Fruit fly (Drosophila melanogaster) whole organism, embryonic: ENCODE measurements around the gene CG14965.

ENCODE experiments used
- ATbp ChIP-seq: fragments of 200-800 bp; sonication (Bioruptor generic); optimal IDR thresholded peaks from 2 replicates; lab custom pipeline; 2017; ENCODE audit warnings: missing biosample characterization, mild to moderate bottlenecking, missing genetic modification characterization, missing genetic modification reagents
- Bdp1 ChIP-seq: fragments of 200-800 bp; sonication (Bioruptor generic); optimal IDR thresholded peaks from 3 replicates; lab custom pipeline; 2016; ENCODE audit warnings: missing biosample characterization, missing genetic modification characterization
- CG10274 ChIP-seq: fragments of 200-800 bp; sonication (Bioruptor generic); optimal IDR thresholded peaks from 3 replicates; lab custom pipeline; 2017; ENCODE audit warnings: missing biosample characterization, mild to moderate bottlenecking, missing genetic modification characterization
- CG10321 ChIP-seq: fragments of 200-800 bp; sonication (Bioruptor generic); IDR thresholded peaks from 2 replicates; pipeline ENCODE4 v1.3.6; 2022; ENCODE audit warnings: missing biosample characterization, missing genetic modification characterization
- CG11247 ChIP-seq: fragments of 200-800 bp; sonication (Bioruptor generic); IDR thresholded peaks from 2 replicates; pipeline ENCODE4 v1.3.6; 2022; ENCODE audit warnings: missing biosample characterization, missing genetic modification characterization
- CG12236 ChIP-seq: fragments of 200-800 bp; sonication (Bioruptor generic); optimal IDR thresholded peaks from 2 replicates; lab custom pipeline; 2016; ENCODE audit warnings: missing biosample characterization, missing genetic modification characterization
- CG13287 ChIP-seq: fragments of 200-800 bp; sonication (Bioruptor generic); IDR thresholded peaks from 2 replicates; pipeline ENCODE4 v1.3.6; 2022; ENCODE audit warnings: missing biosample characterization, missing genetic modification characterization; ENCODE audit not compliant: partially characterized antibody
- CG14860 ChIP-seq: fragments of 200-800 bp; sonication (Bioruptor generic); IDR thresholded peaks from 3 replicates; pipeline ENCODE4 v1.3.6; 2022; ENCODE audit warnings: missing biosample characterization, missing genetic modification characterization; ENCODE audit not compliant: partially characterized antibody
- CG15514 ChIP-seq: fragments of 200-800 bp; sonication (Bioruptor generic); optimal IDR thresholded peaks from 3 replicates; lab custom pipeline; 2017; ENCODE audit warnings: missing biosample characterization, missing genetic modification characterization, mild to moderate bottlenecking, moderate library complexity, missing genetic modification reagents
- CG16863 ChIP-seq: fragments of 200-800 bp; sonication (Bioruptor generic); optimal IDR thresholded peaks from 3 replicates; lab custom pipeline; 2016; ENCODE audit warnings: missing biosample characterization, missing genetic modification characterization
- CG17385 ChIP-seq: fragments of 200-800 bp; sonication (Bioruptor generic); optimal IDR thresholded peaks from 3 replicates; lab custom pipeline; 2018; ENCODE audit warnings: missing biosample characterization, mild to moderate bottlenecking, missing genetic modification characterization
- CG18011 ChIP-seq: fragments of 200-800 bp; sonication (Bioruptor generic); optimal IDR thresholded peaks from 2 replicates; lab custom pipeline; 2017; ENCODE audit warnings: missing biosample characterization, missing genetic modification characterization, mild to moderate bottlenecking, moderate library complexity, missing genotype
- CG1832 ChIP-seq: fragments of 200-800 bp; sonication (Bioruptor generic); optimal IDR thresholded peaks from 2 replicates; lab custom pipeline; 2017; ENCODE audit warnings: missing biosample characterization, mild to moderate bottlenecking, missing genetic modification characterization, inconsistent platforms
- CG18599 ChIP-seq: fragments of 200-800 bp; sonication (Bioruptor generic); optimal IDR thresholded peaks from 3 replicates; lab custom pipeline; 2017; ENCODE audit warnings: missing biosample characterization, missing genetic modification characterization, mild to moderate bottlenecking, moderate library complexity, missing genetic modification reagents
- CG3281 ChIP-seq: fragments of 200-800 bp; sonication (Bioruptor generic); optimal IDR thresholded peaks from 3 replicates; lab custom pipeline; 2017; ENCODE audit warnings: missing biosample characterization, mild to moderate bottlenecking, missing genetic modification characterization
- CG33557 ChIP-seq: fragments of 200-800 bp; sonication (Bioruptor generic); optimal IDR thresholded peaks from 2 replicates; lab custom pipeline; 2019; ENCODE audit warnings: missing biosample characterization, mild to moderate bottlenecking, missing genetic modification characterization, moderate library complexity
- CG3995 ChIP-seq: fragments of 200-800 bp; sonication (Bioruptor generic); optimal IDR thresholded peaks from 3 replicates; lab custom pipeline; 2016; ENCODE audit warnings: missing biosample characterization, missing genetic modification characterization
- CG4617 ChIP-seq: fragments of 200-800 bp; sonication (Bioruptor generic); optimal IDR thresholded peaks from 3 replicates; lab custom pipeline; 2016; ENCODE audit warnings: missing biosample characterization, missing genetic modification characterization, borderline replicate concordance
- CG7987 ChIP-seq: fragments of 200-800 bp; sonication (Bioruptor generic); optimal IDR thresholded peaks from 2 replicates; lab custom pipeline; 2018; ENCODE audit warnings: missing biosample characterization, mild to moderate bottlenecking, missing genetic modification characterization, moderate library complexity
- CHES-1-like ChIP-seq: fragments of 200-800 bp; sonication (Bioruptor generic); optimal IDR thresholded peaks from 2 replicates; lab custom pipeline; 2016; ENCODE audit warnings: missing biosample characterization, missing genetic modification characterization
- CoRest ChIP-seq: fragments of 200-800 bp; sonication (Bioruptor generic); optimal IDR thresholded peaks from 3 replicates; lab custom pipeline; 2018; ENCODE audit warnings: missing biosample characterization, mild to moderate bottlenecking, missing genetic modification characterization, moderate library complexity
- D19A ChIP-seq: fragments of 200-800 bp; optimal IDR thresholded peaks from 3 replicates; lab custom pipeline; 2019; ENCODE audit warnings: missing biosample characterization, mild to moderate bottlenecking, missing genetic modification characterization, moderate library complexity
- Dfd ChIP-seq, 2 experiments: fragments of >200 bp; optimal IDR thresholded peaks; 2 replicates each; lab custom pipeline; 2017; ENCODE audit warnings: missing biosample characterization in 2 of 2, missing genetic modification characterization in 2 of 2
- Drgx ChIP-seq: fragments of 200-800 bp; sonication (Bioruptor generic); IDR thresholded peaks from 2 replicates; pipeline ENCODE4 v1.3.6; 2022; ENCODE audit warnings: missing biosample characterization, missing genetic modification characterization
- E2f2 ChIP-seq: fragments of 200-800 bp; sonication (Bioruptor generic); IDR thresholded peaks from 2 replicates; pipeline ENCODE4 v1.3.6; 2022; ENCODE audit warnings: missing biosample characterization, missing genetic modification characterization
- GATAe ChIP-seq: fragments of 200-800 bp; sonication (Bioruptor generic); conservative IDR thresholded peaks from 2 replicates; pipeline ENCODE4 v1.3.6; 2022; ENCODE audit warnings: missing biosample characterization, missing genetic modification characterization
- Meics ChIP-seq: fragments of 200-800 bp; sonication (Bioruptor generic); optimal IDR thresholded peaks from 2 replicates; lab custom pipeline; 2017; ENCODE audit warnings: missing biosample characterization, mild to moderate bottlenecking, missing genetic modification characterization
- NC2α ChIP-seq: fragments of 200-800 bp; sonication (Bioruptor generic); optimal IDR thresholded peaks from 2 replicates; lab custom pipeline; 2016; ENCODE audit warnings: missing biosample characterization, missing genetic modification characterization
- NK7.1 ChIP-seq: fragments of 200-800 bp; sonication (Bioruptor generic); optimal IDR thresholded peaks from 3 replicates; lab custom pipeline; 2016; ENCODE audit warnings: missing biosample characterization, missing genetic modification characterization
- Nf-YB ChIP-seq: fragments of 200-800 bp; sonication (Bioruptor generic); optimal IDR thresholded peaks from 3 replicates; lab custom pipeline; 2019; ENCODE audit warnings: missing biosample characterization, mild to moderate bottlenecking, missing genetic modification characterization, moderate library complexity
- Oaz ChIP-seq: fragments of 200-800 bp; sonication (Bioruptor generic); IDR thresholded peaks from 2 replicates; pipeline ENCODE4 v1.3.6; 2022; ENCODE audit warnings: missing biosample characterization, missing genetic modification characterization
- Rfx ChIP-seq: fragments of 200-800 bp; sonication (Bioruptor generic); IDR thresholded peaks from 2 replicates; pipeline ENCODE4 v1.3.6; 2022; ENCODE audit warnings: missing biosample characterization, missing genetic modification characterization
- Side ChIP-seq: fragments of 200-800 bp; sonication (Bioruptor generic); optimal IDR thresholded peaks from 2 replicates; lab custom pipeline; 2016; ENCODE audit warnings: missing biosample characterization, missing genetic modification characterization
- Xrp1 ChIP-seq: fragments of 200-800 bp; sonication (Bioruptor generic); IDR thresholded peaks from 2 replicates; pipeline ENCODE4 v1.3.6; 2022; ENCODE audit warnings: missing biosample characterization, missing genetic modification characterization
- cas ChIP-seq: fragments of 200-800 bp; sonication (Bioruptor generic); IDR thresholded peaks from 2 replicates; pipeline ENCODE4 v1.3.6; 2022; ENCODE audit warnings: missing biosample characterization, missing genetic modification characterization
- fru ChIP-seq: fragments of >200 bp; optimal IDR thresholded peaks from 2 replicates; lab custom pipeline; 2017
- fu2 ChIP-seq: fragments of 200-800 bp; sonication (Bioruptor generic); optimal IDR thresholded peaks from 2 replicates; lab custom pipeline; 2016; ENCODE audit warnings: missing biosample characterization, missing genetic modification characterization
- h ChIP-seq: fragments of >200 bp; optimal IDR thresholded peaks from 2 replicates; lab custom pipeline; 2017
- hth ChIP-seq: fragments of >200 bp; optimal IDR thresholded peaks from 2 replicates; lab custom pipeline; 2017; ENCODE audit warnings: inconsistent platforms
- pfk ChIP-seq: fragments of 200-800 bp; sonication (Bioruptor generic); optimal IDR thresholded peaks from 2 replicates; lab custom pipeline; 2018; ENCODE audit warnings: missing biosample characterization, mild to moderate bottlenecking, missing genetic modification characterization, moderate library complexity
- phol ChIP-seq: fragments of 200-800 bp; sonication (Bioruptor generic); optimal IDR thresholded peaks from 3 replicates; lab custom pipeline; 2018; ENCODE audit warnings: missing biosample characterization, mild to moderate bottlenecking, missing genetic modification characterization, moderate library complexity
- prd ChIP-seq, 3 experiments: fragments of >200 bp in 2 of 3; fragments of 200-800 bp in 1 of 3; sonication (Bioruptor generic) in 1 of 3; optimal IDR thresholded peaks in 2 of 3; IDR thresholded peaks in 1 of 3; 2 replicates in 2 of 3; 3 replicates in 1 of 3; pipeline versions ENCODE4 v1.3.6 to Lab custom; 2017 to 2022; ENCODE audit warnings: missing biosample characterization in 1 of 3, missing genetic modification characterization in 1 of 3
- shn ChIP-seq: fragments of 200-800 bp; sonication (Bioruptor generic); optimal IDR thresholded peaks from 3 replicates; lab custom pipeline; 2016; ENCODE audit warnings: missing biosample characterization, missing genetic modification characterization
- slbo ChIP-seq: fragments of 200-800 bp; sonication (Bioruptor generic); IDR thresholded peaks from 2 replicates; pipeline ENCODE4 v1.3.6; 2022; ENCODE audit warnings: missing biosample characterization, missing genetic modification characterization
- sna ChIP-seq: fragments of 200-800 bp; sonication (Bioruptor generic); IDR thresholded peaks from 2 replicates; pipeline ENCODE4 v1.3.6; 2022; ENCODE audit warnings: missing biosample characterization, missing genetic modification characterization; ENCODE audit not compliant: partially characterized antibody
- tna ChIP-seq: fragments of 200-800 bp; sonication (Bioruptor generic); IDR thresholded peaks from 2 replicates; pipeline ENCODE4 v1.3.6; 2022; ENCODE audit warnings: missing biosample characterization, missing genetic modification characterization; ENCODE audit not compliant: partially characterized antibody
- vfl ChIP-seq: fragments of 200-800 bp; sonication (Bioruptor generic); optimal IDR thresholded peaks from 2 replicates; lab custom pipeline; 2016; ENCODE audit warnings: missing biosample characterization, missing genetic modification characterization
- wdn ChIP-seq: fragments of 200-800 bp; sonication (Bioruptor generic); IDR thresholded peaks from 2 replicates; pipeline ENCODE4 v1.3.6; 2022; ENCODE audit warnings: missing biosample characterization, missing genetic modification characterization
- zen ChIP-seq: fragments of 200-800 bp; sonication (Bioruptor generic); optimal IDR thresholded peaks from 3 replicates; lab custom pipeline; 2018; ENCODE audit warnings: missing biosample characterization, mild to moderate bottlenecking, missing genetic modification characterization, moderate library complexity
- zfh2 ChIP-seq: fragments of 200-800 bp; sonication (Bioruptor generic); optimal IDR thresholded peaks from 2 replicates; lab custom pipeline; 2016; ENCODE audit warnings: missing biosample characterization, missing genetic modification characterization

CG14965 gene

DNA sequence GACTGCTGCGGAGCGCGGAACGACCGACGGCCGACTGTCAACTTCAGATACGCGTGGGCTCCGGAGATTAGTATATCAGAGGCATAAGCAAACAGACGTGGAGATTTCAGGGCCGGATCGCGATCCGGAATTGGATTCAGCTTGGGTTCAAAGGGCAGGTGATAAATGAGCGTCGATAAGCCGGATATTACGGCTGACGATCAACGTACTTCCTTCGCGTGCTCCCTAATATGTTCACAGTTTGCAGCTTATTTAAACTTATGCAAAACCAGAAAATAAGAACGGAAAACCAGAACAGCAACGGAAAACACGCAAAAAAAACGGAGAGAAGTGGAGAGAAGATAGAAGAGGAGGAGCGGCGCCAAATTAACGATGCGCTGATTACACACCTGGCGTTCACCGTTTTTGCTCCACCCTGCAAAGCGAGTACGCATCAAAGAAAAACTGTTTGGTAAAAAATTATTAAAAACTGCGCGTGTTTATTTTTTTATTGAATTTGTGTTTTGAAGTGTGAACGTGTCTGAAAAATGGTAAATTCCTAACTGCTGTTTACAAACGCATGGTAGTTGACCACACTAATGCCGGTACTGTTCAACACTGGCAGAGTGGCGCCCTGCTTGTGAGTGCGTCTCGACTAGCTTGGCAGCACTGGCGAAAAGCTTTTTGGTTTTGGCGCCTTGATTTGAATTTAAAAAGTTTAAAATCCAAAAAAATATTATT is 46.9 kb upstream of the CG14965 start, which contains the start of gene CG17746 (continued):
- TF ChIP-seq sna (GFP tag; lab: Robert Waterston, UW) = no peak; the same call in 1 of the 2 replicates
- peak; percentile 32 for TF ChIP-seq fu2 (GFP tag; lab: Kevin White, UChicago)
- TF ChIP-seq Oaz (GFP tag; lab: Robert Waterston, UW) = no peak
- peak; percentile 1 for TF ChIP-seq CG3995 (GFP tag; lab: Kevin White, UChicago)
- no peak for TF ChIP-seq CG33557
- TF ChIP-seq CG4617 (GFP tag; lab: Kevin White, UChicago) = peak; percentile 91
- no peak for TF ChIP-seq GATAe (GFP tag; lab: Robert Waterston, UW)
- peak; percentile 20 for TF ChIP-seq shn (GFP tag; lab: Kevin White, UChicago)
- TF ChIP-seq CG12236 (GFP tag; lab: Kevin White, UChicago) = no peak
- TF ChIP-seq CG16863 (GFP tag; lab: Kevin White, UChicago) = no peak
- TF ChIP-seq CG13287 (GFP tag; lab: Robert Waterston, UW) = peak; percentile 72
- peak; percentile 55 for TF ChIP-seq phol (tag; lab: Kevin White, UChicago)
- TF ChIP-seq CG10321 (GFP tag; lab: Robert Waterston, UW) = no peak
- TF ChIP-seq ATbp = no peak
- TF ChIP-seq E2f2 = peak; percentile 99
- peak; percentile 8 for TF ChIP-seq CG3281 (GFP tag; lab: Kevin White, UChicago)
- TF ChIP-seq h = no peak
- TF ChIP-seq zen (tag; lab: Kevin White, UChicago) = peak; percentile 21
- no peak for TF ChIP-seq CG1832 (GFP tag; lab: Kevin White, UChicago)
- TF ChIP-seq Xrp1 (GFP tag; lab: Robert Waterston, UW) = peak; percentile 31; the same call in 1 of the 2 replicates
- TF ChIP-seq CG17385 = no peak
- TF ChIP-seq hth (lab: Kevin White, UChicago) = no peak
- peak; percentile 56 for TF ChIP-seq Bdp1 (GFP tag; lab: Kevin White, UChicago)
- TF ChIP-seq CG18011 (GFP tag; lab: Kevin White, UChicago) = no peak
- TF ChIP-seq Dfd (GFP tag; optimal IDR thresholded peaks at IDR 0.05; lab: Kevin White, UChicago) = no peak
- no peak for TF ChIP-seq D19A
- TF ChIP-seq Nf-YB (GFP tag; lab: Kevin White, UChicago) = no peak
- peak; percentile 54 for TF ChIP-seq zfh2 (GFP tag; lab: Kevin White, UChicago)
- TF ChIP-seq pfk (GFP tag; lab: Kevin White, UChicago) = no peak
- TF ChIP-seq CG18599 (GFP tag; lab: Kevin White, UChicago) = no peak
- TF ChIP-seq CHES-1-like (GFP tag; lab: Kevin White, UChicago) = peak; percentile 79
- TF ChIP-seq Meics (GFP tag; lab: Kevin White, UChicago) = no peak
- peak; percentile 59 for TF ChIP-seq vfl
- peak; percentile 58 for TF ChIP-seq CG7987 (GFP tag; lab: Kevin White, UChicago)
- TF ChIP-seq Drgx = no peak
- no peak for TF ChIP-seq prd (optimal IDR thresholded peaks at IDR 0.05; lab: Kevin White, UChicago)
- TF ChIP-seq prd (GFP tag; IDR thresholded peaks at IDR 0.05; lab: Robert Waterston, UW) = no peak
- TF ChIP-seq cas (GFP tag; lab: Robert Waterston, UW) = peak; percentile 33; the same call in 1 of the 2 replicates
- TF ChIP-seq CoRest (tag; lab: Kevin White, UChicago) = peak; percentile 60
- peak; percentile 76 for TF ChIP-seq slbo (GFP tag; lab: Robert Waterston, UW)
- no peak for TF ChIP-seq tna (GFP tag; lab: Robert Waterston, UW)
- peak; percentile 86 for TF ChIP-seq CG15514 (GFP tag; lab: Kevin White, UChicago)
- TF ChIP-seq CG14860 (GFP tag; lab: Robert Waterston, UW) = peak; percentile 41; the same call in 1 of the 3 replicates
- TF ChIP-seq CG11247 (GFP tag; lab: Robert Waterston, UW) = no peak
- no peak for TF ChIP-seq CG10274 (GFP tag; lab: Kevin White, UChicago)
- no peak for TF ChIP-seq fru (lab: Kevin White, UChicago)
- TF ChIP-seq wdn = 0 out of 2 replicates have a peak, but pooled peaks have one; percentile 5
- no peak for TF ChIP-seq NC2α
- no peak for TF ChIP-seq NK7.1 (GFP tag; lab: Kevin White, UChicago)
- TF ChIP-seq Side (GFP tag; lab: Kevin White, UChicago) = peak; percentile 56
- peak; percentile 79 for TF ChIP-seq Rfx
